Fruit fly (Drosophila melanogaster) whole organism, prepupa: Measurements from ENCODE around the gene CG16779.

Experiments used
- CG10631 ChIP-seq: fragments of 200-800 bp; sonication (Bioruptor generic); optimal IDR thresholded peaks from 2 replicates; lab custom pipeline; 2016; ENCODE audit warnings: missing biosample characterization, missing genetic modification characterization
- CG11902 ChIP-seq: fragments of 200-800 bp; sonication (Bioruptor generic); optimal IDR thresholded peaks from 3 replicates; lab custom pipeline; 2016; ENCODE audit warnings: missing biosample characterization, missing genetic modification characterization
- CG15336 ChIP-seq: fragments of 200-800 bp; sonication (Bioruptor generic); IDR thresholded peaks from 2 replicates; pipeline ENCODE4 v1.3.6; 2022; ENCODE audit warnings: missing biosample characterization, missing genetic modification characterization
- CG16779 ChIP-seq: fragments of 200-800 bp; sonication (Bioruptor generic); optimal IDR thresholded peaks from 3 replicates; lab custom pipeline; 2017; ENCODE audit warnings: missing biosample characterization, mild to moderate bottlenecking, missing genetic modification characterization
- CG31627 ChIP-seq: fragments of 200-800 bp; sonication (Bioruptor generic); optimal IDR thresholded peaks from 3 replicates; lab custom pipeline; 2016; ENCODE audit warnings: missing biosample characterization, missing genetic modification characterization
- CG32006 ChIP-seq: fragments of 200-800 bp; sonication (Bioruptor generic); optimal IDR thresholded peaks from 3 replicates; lab custom pipeline; 2017; ENCODE audit warnings: missing biosample characterization, mild to moderate bottlenecking, missing genetic modification characterization
- CG3919 ChIP-seq: fragments of 200-800 bp; sonication (Bioruptor generic); optimal IDR thresholded peaks from 3 replicates; lab custom pipeline; 2016; ENCODE audit warnings: missing biosample characterization, missing genetic modification characterization
- CG6163 ChIP-seq: fragments of 200-800 bp; sonication (Bioruptor generic); IDR thresholded peaks from 3 replicates; pipeline ENCODE4 v1.3.6; 2022; ENCODE audit warnings: missing biosample characterization, missing genetic modification characterization
- CG6276 ChIP-seq: fragments of 200-800 bp; sonication (Bioruptor generic); optimal IDR thresholded peaks from 2 replicates; lab custom pipeline; 2017; ENCODE audit warnings: missing biosample characterization, mild to moderate bottlenecking, missing genetic modification characterization
- CG8119 ChIP-seq: fragments of 200-800 bp; sonication (Bioruptor generic); IDR thresholded peaks from 3 replicates; pipeline ENCODE4 v1.3.6; 2022; ENCODE audit warnings: missing biosample characterization, missing genetic modification characterization
- Eip78C ChIP-seq: fragments of 200-800 bp; sonication (Bioruptor generic); peaks from one replicate; lab custom pipeline; 2016; ENCODE audit warnings: missing biosample characterization, missing genetic modification characterization
- Ets96B ChIP-seq: fragments of 200-800 bp; optimal IDR thresholded peaks from 2 replicates; lab custom pipeline; 2019; ENCODE audit warnings: missing biosample characterization, mild to moderate bottlenecking, missing genetic modification characterization, moderate library complexity
- Gug ChIP-seq: fragments of 200-800 bp; sonication (Bioruptor generic); IDR thresholded peaks from 2 replicates; pipeline ENCODE4 v1.3.6; 2022; ENCODE audit warnings: missing biosample characterization, missing genetic modification characterization
- Hr39 ChIP-seq: fragments of 200-800 bp; sonication (Bioruptor generic); optimal IDR thresholded peaks from 2 replicates; lab custom pipeline; 2016; ENCODE audit warnings: missing biosample characterization, missing genetic modification characterization
- Hr4 ChIP-seq: fragments of 200-800 bp; sonication (Bioruptor generic); optimal IDR thresholded peaks from 3 replicates; lab custom pipeline; 2016; ENCODE audit warnings: missing biosample characterization, missing genetic modification characterization
- Lpt ChIP-seq: fragments of 200-800 bp; sonication (Bioruptor generic); optimal IDR thresholded peaks from 3 replicates; lab custom pipeline; 2016; ENCODE audit warnings: missing biosample characterization, missing genetic modification characterization
- Met ChIP-seq: fragments of 200-800 bp; sonication (Bioruptor generic); optimal IDR thresholded peaks from 3 replicates; lab custom pipeline; 2016; ENCODE audit warnings: missing biosample characterization, missing genetic modification characterization
- OdsH ChIP-seq: fragments of 200-800 bp; sonication (Bioruptor generic); optimal IDR thresholded peaks from 3 replicates; lab custom pipeline; 2016; ENCODE audit warnings: missing biosample characterization, missing genetic modification characterization
- Sox15 ChIP-seq: fragments of 200-800 bp; sonication (Bioruptor generic); optimal IDR thresholded peaks from 3 replicates; lab custom pipeline; 2016; ENCODE audit warnings: missing biosample characterization, missing genetic modification characterization
- achi ChIP-seq: fragments of 200-800 bp; sonication (Bioruptor generic); optimal IDR thresholded peaks from 3 replicates; lab custom pipeline; 2016; ENCODE audit warnings: missing biosample characterization, missing genetic modification characterization
- acj6 ChIP-seq: fragments of 200-800 bp; sonication (Bioruptor generic); optimal IDR thresholded peaks from 3 replicates; lab custom pipeline; 2016; ENCODE audit warnings: missing biosample characterization, missing genetic modification characterization
- cyc ChIP-seq: fragments of 200-800 bp; sonication (Bioruptor generic); optimal IDR thresholded peaks from 3 replicates; lab custom pipeline; 2016; ENCODE audit warnings: missing biosample characterization, missing genetic modification characterization
- dac ChIP-seq: fragments of 200-800 bp; sonication (Bioruptor generic); optimal IDR thresholded peaks from 2 replicates; lab custom pipeline; 2017; ENCODE audit warnings: missing biosample characterization, mild to moderate bottlenecking, missing genetic modification characterization
- dsx ChIP-seq: fragments of 200-800 bp; optimal IDR thresholded peaks from 3 replicates; lab custom pipeline; 2019; ENCODE audit warnings: missing biosample characterization, mild to moderate bottlenecking, missing genetic modification characterization, moderate library complexity; ENCODE audit not compliant: poor library complexity, severe bottlenecking
- eg ChIP-seq: fragments of 200-800 bp; sonication (Bioruptor generic); IDR thresholded peaks from 3 replicates; pipeline ENCODE4 v1.3.6; 2022; ENCODE audit warnings: missing biosample characterization, missing genetic modification characterization
- fd59A ChIP-seq: fragments of 200-800 bp; sonication (Bioruptor generic); optimal IDR thresholded peaks from 2 replicates; lab custom pipeline; 2017; ENCODE audit warnings: missing biosample characterization, mild to moderate bottlenecking, missing genetic modification characterization, missing genetic modification reagents
- fd85E ChIP-seq: fragments of 200-800 bp; sonication (Bioruptor generic); optimal IDR thresholded peaks from 3 replicates; lab custom pipeline; 2016; ENCODE audit warnings: missing biosample characterization, missing genetic modification characterization
- fkh ChIP-seq: fragments of 200-800 bp; sonication (Bioruptor generic); optimal IDR thresholded peaks from 3 replicates; lab custom pipeline; 2017; ENCODE audit warnings: missing biosample characterization, mild to moderate bottlenecking, missing genetic modification characterization, moderate library complexity
- lz ChIP-seq: fragments of 200-800 bp; sonication (Bioruptor generic); optimal IDR thresholded peaks from 3 replicates; lab custom pipeline; 2016; ENCODE audit warnings: missing biosample characterization, missing genetic modification characterization
- net ChIP-seq: fragments of 200-800 bp; sonication (Bioruptor generic); optimal IDR thresholded peaks from 3 replicates; lab custom pipeline; 2016; ENCODE audit warnings: missing biosample characterization, missing genetic modification characterization
- pdm3 ChIP-seq: fragments of 200-800 bp; sonication (Bioruptor generic); optimal IDR thresholded peaks from 3 replicates; lab custom pipeline; 2016; ENCODE audit warnings: missing biosample characterization, missing genetic modification characterization
- salr ChIP-seq, 2 experiments: fragments of 200-800 bp; sonication (Bioruptor generic); optimal IDR thresholded peaks; 3 replicates each; lab custom pipeline; 2016 to 2018; ENCODE audit warnings: missing biosample characterization in 2 of 2, missing genetic modification characterization in 2 of 2, mild to moderate bottlenecking in 1 of 2
- spab ChIP-seq: fragments of 200-800 bp; sonication (Bioruptor generic); optimal IDR thresholded peaks from 2 replicates; lab custom pipeline; 2017; ENCODE audit warnings: missing biosample characterization, mild to moderate bottlenecking, missing genetic modification characterization, missing genetic modification reagents
- svp ChIP-seq: fragments of 200-800 bp; sonication (Bioruptor generic); peaks from one replicate; lab custom pipeline; 2016; ENCODE audit warnings: missing biosample characterization, missing genetic modification characterization
- topi ChIP-seq: fragments of 200-800 bp; sonication (Bioruptor generic); optimal IDR thresholded peaks from 3 replicates; lab custom pipeline; 2016; ENCODE audit warnings: missing biosample characterization, missing genetic modification characterization

CG16779 gene

DNA sequence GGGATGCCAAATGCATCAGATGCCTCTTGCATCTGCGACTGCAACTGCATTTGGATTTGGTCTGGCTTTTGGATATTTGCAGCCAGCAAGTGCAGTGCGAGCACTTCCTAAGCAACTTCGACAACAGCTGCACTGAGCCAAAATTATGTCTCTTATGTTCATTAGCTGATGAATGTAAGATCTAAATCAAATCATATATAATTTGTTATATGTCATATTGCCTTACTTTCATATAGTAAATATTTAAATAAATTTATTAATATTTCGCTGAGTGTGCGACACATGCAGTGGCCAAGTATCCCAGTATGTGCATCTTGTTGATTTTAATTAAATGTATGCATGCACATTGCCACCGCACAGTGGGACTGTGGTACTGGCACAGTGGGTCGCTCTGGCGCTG, 13.1 kb downstream of the CG16779 start:
- no peak for TF ChIP-seq dsx (GFP tag; lab: Kevin White, UChicago)
- TF ChIP-seq CG6163 (GFP tag; lab: Robert Waterston, UW), result peak; percentile 65
- peak; percentile 54 for TF ChIP-seq CG32006 (GFP tag; lab: Kevin White, UChicago)
- TF ChIP-seq CG6276 (GFP tag; lab: Kevin White, UChicago), result peak; percentile 48
- TF ChIP-seq Gug (GFP tag; lab: Robert Waterston, UW), result peak; percentile 66
- peak; percentile 63; the same call in 1 of the 3 replicates for TF ChIP-seq eg (GFP tag; lab: Robert Waterston, UW)
- peak; percentile 41 for TF ChIP-seq Lpt (GFP tag; lab: Kevin White, UChicago)
- TF ChIP-seq CG8119 (GFP tag; lab: Robert Waterston, UW), result peak; percentile 76
- TF ChIP-seq CG16779, result no peak
- no peak for TF ChIP-seq fkh (GFP tag; lab: Kevin White, UChicago)
- TF ChIP-seq OdsH (GFP tag; lab: Kevin White, UChicago), result peak; percentile 28
- no peak for TF ChIP-seq Sox15
- TF ChIP-seq acj6, result peak; percentile 8
- no peak for TF ChIP-seq CG11902 (GFP tag; lab: Kevin White, UChicago)
- no peak for TF ChIP-seq fd59A (GFP tag; lab: Kevin White, UChicago)
- peak; percentile 51 for TF ChIP-seq Eip78C (GFP tag; lab: Kevin White, UChicago)
- no peak for TF ChIP-seq Ets96B (tag; lab: Kevin White, UChicago)
- TF ChIP-seq CG3919 (GFP tag; lab: Kevin White, UChicago), result peak; percentile 49
- peak; percentile 83 for TF ChIP-seq CG15336
- TF ChIP-seq lz (GFP tag; lab: Kevin White, UChicago), result no peak
- TF ChIP-seq salr (GFP tag; optimal IDR thresholded peaks at IDR 0.05; lab: Kevin White, UChicago), result peak in 1 of 2 experiments; percentile 36
- peak; percentile 11 for TF ChIP-seq dac (GFP tag; lab: Kevin White, UChicago)
- peak; percentile 28 for TF ChIP-seq net (GFP tag; lab: Kevin White, UChicago)
- TF ChIP-seq Hr4 (GFP tag; lab: Kevin White, UChicago), result peak; percentile 52
- TF ChIP-seq CG10631 (GFP tag; lab: Kevin White, UChicago), result peak; percentile 43
- TF ChIP-seq CG31627 (GFP tag; lab: Kevin White, UChicago), result no peak
- TF ChIP-seq topi (GFP tag; lab: Kevin White, UChicago), result no peak
- TF ChIP-seq pdm3 (GFP tag; lab: Kevin White, UChicago), result no peak
- peak; percentile 26 for TF ChIP-seq achi (GFP tag; lab: Kevin White, UChicago)

DNA sequence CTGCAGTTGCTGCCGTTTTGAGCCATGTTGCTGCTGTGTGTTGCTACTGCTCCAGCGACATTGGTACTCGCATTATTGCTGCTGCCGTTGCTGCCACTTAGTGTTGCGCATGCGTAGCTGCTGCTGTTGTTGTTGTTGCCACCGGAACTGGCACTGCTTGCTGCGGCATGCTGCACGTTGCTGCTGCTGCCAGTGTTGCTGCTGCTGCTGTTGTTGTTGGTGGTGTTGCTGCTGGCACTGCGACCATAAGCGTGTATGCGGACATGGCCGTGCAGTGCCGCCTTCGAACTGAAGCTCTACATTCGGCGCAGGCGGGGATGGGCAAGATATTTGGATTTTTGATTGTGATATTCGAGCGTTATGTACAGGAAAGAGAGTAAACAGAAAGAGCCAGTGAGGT, 25.4 kb downstream of the CG16779 start:
- TF ChIP-seq dsx (GFP tag; lab: Kevin White, UChicago) (no peak), svp (GFP tag; lab: Kevin White, UChicago) (peak; percentile 36)

DNA sequence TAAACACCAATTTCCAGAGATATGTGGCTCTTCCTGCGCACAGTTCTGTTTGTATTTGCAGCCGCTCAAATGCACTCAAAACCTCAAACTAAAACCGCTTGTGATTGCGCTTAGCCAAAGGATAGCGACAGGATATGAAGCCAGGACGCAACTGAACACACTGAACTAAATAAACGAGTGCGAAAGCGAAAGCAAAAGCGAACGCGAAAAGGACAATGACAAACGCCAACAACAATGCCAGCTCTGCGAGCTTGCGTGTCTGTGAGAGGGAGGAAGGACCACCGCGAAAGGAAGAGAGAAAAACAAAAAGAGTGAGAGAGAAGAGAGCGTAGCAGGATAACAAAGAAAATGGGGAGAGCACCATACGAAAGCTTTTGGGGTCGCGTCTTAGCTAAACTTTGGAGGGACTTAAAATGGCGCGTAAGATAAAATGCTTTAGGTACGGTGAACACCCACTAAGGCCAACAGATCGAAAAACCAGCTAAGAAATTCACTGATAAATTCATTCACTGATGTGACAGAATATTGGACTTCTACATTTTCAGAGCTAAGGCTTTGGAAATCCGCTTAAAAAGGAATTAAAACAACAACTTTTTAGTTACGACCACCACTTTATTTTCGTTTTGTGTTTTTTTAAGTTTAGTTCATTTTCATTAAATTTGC, 32.9 kb downstream of the CG16779 start, which contains the start of gene GstZ2:
TSS of gene GstZ2 (minus strand) at position 165 of the 663 bp plus-strand sequence.
- TF ChIP-seq Gug (GFP tag; lab: Robert Waterston, UW) (no peak), cyc (GFP tag; lab: Kevin White, UChicago) (no peak), Hr39 (GFP tag; lab: Kevin White, UChicago) (no peak), spab (GFP tag; lab: Kevin White, UChicago) (no peak), Ets96B (tag; lab: Kevin White, UChicago) (no peak), fd59A (GFP tag; lab: Kevin White, UChicago) (no peak), achi (GFP tag; lab: Kevin White, UChicago) (no peak), OdsH (GFP tag; lab: Kevin White, UChicago) (no peak), fd85E (no peak), Met (GFP tag; lab: Kevin White, UChicago) (no peak), CG8119 (GFP tag; lab: Robert Waterston, UW) (no peak)
